Worm (Caenorhabditis elegans) whole organism, midembryonic: ENCODE data around the gene Y73B6BL.270.

Experiments used
- T22C8.4 ChIP-seq: fragments of 200-800 bp; sonication (Bioruptor generic); IDR thresholded peaks from 2 replicates; pipeline ENCODE4 v1.3.6; 2022; ENCODE audit warnings: missing genetic modification characterization, missing compliant biosample characterization
- cog-1 ChIP-seq: sonication (generic microtip); optimal IDR thresholded peaks from 2 replicates; lab custom pipeline; 2016; ENCODE audit warnings: missing genetic modification characterization, missing compliant biosample characterization
- flt-1 ChIP-seq: fragments of 200-800 bp; sonication (Bioruptor generic); IDR thresholded peaks from 2 replicates; pipeline ENCODE4 v1.3.6; 2022; ENCODE audit warnings: missing genetic modification characterization, missing compliant biosample characterization
- klf-2 ChIP-seq: fragments of 200-800 bp; sonication (Bioruptor generic); conservative IDR thresholded peaks from 2 replicates; pipeline ENCODE4 v1.3.6; 2022; ENCODE audit warnings: missing genetic modification reagents, missing genetic modification characterization, missing compliant biosample characterization
- med-1 ChIP-seq: sonication (generic microtip); optimal IDR thresholded peaks from 2 replicates; lab custom pipeline; 2017; ENCODE audit warnings: missing genetic modification characterization, mild to moderate bottlenecking, missing compliant biosample characterization, antibody characterized with exemption, missing genetic modification reagents; ENCODE audit not compliant: insufficient read depth
- ref-1 ChIP-seq: fragments of 200-800 bp; sonication (Bioruptor generic); conservative IDR thresholded peaks from 2 replicates; pipeline ENCODE4 v1.3.6; 2022; ENCODE audit warnings: missing genetic modification reagents, missing genetic modification characterization, missing compliant biosample characterization
- tab-1 ChIP-seq: fragments of 200-800 bp; sonication (Bioruptor generic); IDR thresholded peaks from 2 replicates; pipeline ENCODE4 v1.3.6; 2022; ENCODE audit warnings: missing genetic modification characterization, missing compliant biosample characterization
- ztf-23 ChIP-seq: fragments of 200-800 bp; sonication (Bioruptor generic); IDR thresholded peaks from 2 replicates; pipeline ENCODE4 v1.3.6; 2022; ENCODE audit warnings: missing genetic modification reagents, missing genetic modification characterization, missing compliant biosample characterization

DNA sequence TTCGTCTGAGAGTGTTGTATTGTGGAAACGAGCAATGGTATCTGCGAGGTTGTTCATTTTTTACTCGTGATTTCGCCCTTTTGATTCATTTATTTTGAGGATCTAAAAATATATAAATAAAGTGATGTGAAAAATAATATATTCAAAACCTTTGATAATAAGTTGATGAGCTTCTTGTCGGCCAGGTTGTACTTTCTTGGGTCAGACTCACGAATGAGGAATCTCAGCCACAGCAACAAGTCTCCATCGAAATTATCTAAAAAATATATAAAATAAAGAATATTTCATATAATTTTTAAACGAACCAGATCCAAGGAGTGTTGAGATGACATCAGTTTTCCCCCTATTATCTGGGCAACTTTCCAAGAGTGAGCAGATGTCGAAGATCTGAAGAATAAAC, 22.7 kb upstream of the Y73B6BL.270 start, which contains the start of gene Y73B6BL.288:
- TF ChIP-seq ref-1 (GFP tag; lab: Robert Waterston, UW) (no peak), ztf-23 (no peak), tab-1 (GFP tag; lab: Robert Waterston, UW) (no peak), med-1 (GFP tag; lab: Kevin White, UChicago) (no peak), flt-1 (GFP tag; lab: Robert Waterston, UW) (no peak), klf-2 (GFP tag; lab: Robert Waterston, UW) (no peak), cog-1 (tag; lab: Kevin White, UChicago) (no peak), T22C8.4 (no peak)
